Worm (Caenorhabditis elegans) whole organism, L3 larva: Measurements from ENCODE around the gene F23H11.4.

Source experiments
- ceh-9 ChIP-seq: sonication (generic microtip); optimal IDR thresholded peaks from 2 replicates; lab custom pipeline; 2018; ENCODE audit warnings: missing biosample characterization, missing genetic modification characterization
- nhr-67 ChIP-seq: fragments of 150-350 bp; optimal IDR thresholded peaks from 2 replicates; lab custom pipeline; 2014; ENCODE audit warnings: missing biosample characterization, missing genetic modification characterization
- pha-4 ChIP-seq: fragments of 150-350 bp; optimal IDR thresholded peaks from 2 replicates; lab custom pipeline; 2014; ENCODE audit warnings: missing biosample characterization, missing genetic modification reagents, missing genetic modification characterization

- peak; percentile 72 for TF ChIP-seq pha-4 (tag; lab: Kevin White, UChicago)
- no peak for TF ChIP-seq nhr-67 (tag; lab: Kevin White, UChicago)
- no peak for TF ChIP-seq ceh-9 (tag; lab: Kevin White, UChicago)
These were observed 36.1 kb upstream of the F23H11.4 start, which contains the start of gene fbxa-59 for ce11 chrIII:943426-943927.
